Fruit fly (Drosophila melanogaster): ENCODE measurements around the gene Cyp4d20.

The Cyp4d20 gene

dm6 chr3L:2480470-2480869, 2.2 kb upstream of the Cyp4d20 start:
- TF ChIP-seq kay (GFP tag; ENCODE audit: borderline replicate concordance) = peak; percentile 23
- TF ChIP-seq CG11617 (GFP tag; optimal IDR thresholded peaks at IDR 0.05) = no peak

DNA sequence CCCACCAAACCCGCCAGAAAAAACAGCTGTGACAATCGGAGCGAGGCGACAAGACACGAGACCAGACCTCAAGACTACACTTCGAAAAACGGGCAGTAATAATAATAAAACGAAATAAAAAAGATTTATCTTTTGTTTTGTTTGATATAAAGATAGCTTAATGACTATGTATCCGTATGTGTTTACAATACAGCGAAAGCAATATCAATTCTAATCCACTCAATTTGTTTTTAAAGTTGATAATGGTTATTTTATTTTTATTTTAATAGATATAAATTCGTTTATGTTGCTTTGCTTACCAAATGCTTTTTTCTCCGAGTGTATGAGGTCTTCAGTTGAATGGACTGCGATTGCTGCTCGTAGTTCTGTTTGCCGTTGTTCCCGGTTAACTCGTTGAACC, 1.0 kb upstream of the Cyp4d20 start:
- TF ChIP-seq Crg-1 (GFP tag; optimal IDR thresholded peaks at IDR 0.05) = no peak
- TF ChIP-seq CG7045 (GFP tag; optimal IDR thresholded peaks at IDR 0.05) = no peak
- TF ChIP-seq toe (GFP tag; optimal IDR thresholded peaks at IDR 0.05) = peak; percentile 14
- TF ChIP-seq CG1620 (GFP tag; optimal IDR thresholded peaks at IDR 0.05) = no peak
- no peak for TF ChIP-seq Mnt (GFP tag; optimal IDR thresholded peaks at IDR 0.05)
- no peak for TF ChIP-seq pad (GFP tag; optimal IDR thresholded peaks at IDR 0.05)
- no peak for TF ChIP-seq CG5204 (GFP tag; optimal IDR thresholded peaks at IDR 0.05)
- no peak for TF ChIP-seq cic (GFP tag; optimal IDR thresholded peaks at IDR 0.05)
- TF ChIP-seq Clk (GFP tag; optimal IDR thresholded peaks at IDR 0.05) = no peak
- TF ChIP-seq cnc (optimal IDR thresholded peaks at IDR 0.05) = no peak
- no peak for TF ChIP-seq tj (GFP tag; optimal IDR thresholded peaks at IDR 0.05)
- no peak for TF ChIP-seq CG33017 (tag; optimal IDR thresholded peaks at IDR 0.05)
- TF ChIP-seq bab1 (GFP tag; optimal IDR thresholded peaks at IDR 0.05) = no peak
- TF ChIP-seq CG11617 (GFP tag; optimal IDR thresholded peaks at IDR 0.05) = no peak
- peak; percentile 2 for TF ChIP-seq CG7101 (tag; optimal IDR thresholded peaks at IDR 0.05)
- TF ChIP-seq Hr96 (GFP tag; optimal IDR thresholded peaks at IDR 0.05) = no peak
- no peak for TF ChIP-seq kay (GFP tag; ENCODE audit: borderline replicate concordance)
- no peak for TF ChIP-seq CG12768 (GFP tag; optimal IDR thresholded peaks at IDR 0.05)
- TF ChIP-seq ovo (GFP tag; optimal IDR thresholded peaks at IDR 0.05) = no peak
- peak; percentile 51 for TF ChIP-seq CG14711 (tag; optimal IDR thresholded peaks at IDR 0.05)

DNA sequence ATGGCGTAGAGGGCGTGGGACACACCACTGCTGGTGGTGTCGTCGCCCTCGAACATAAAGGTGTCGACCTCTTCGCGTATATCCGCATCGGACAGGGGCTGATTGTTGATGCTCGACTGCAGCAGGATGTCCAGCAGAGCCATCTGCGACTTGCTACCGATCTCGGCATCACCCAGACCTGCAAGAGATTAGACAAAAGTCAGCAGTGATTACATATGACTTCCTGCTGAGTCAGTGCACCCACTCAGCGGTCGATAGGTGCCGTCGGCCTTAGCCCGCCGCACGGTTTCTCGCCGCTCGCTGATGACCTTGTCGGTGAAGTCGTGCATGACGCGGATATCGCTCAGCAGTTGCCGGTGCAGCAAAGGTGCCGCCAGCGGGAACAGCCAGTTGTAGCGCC, 1.3 kb downstream of the Cyp4d20 start:
- TF ChIP-seq ovo (GFP tag; optimal IDR thresholded peaks at IDR 0.05) (no peak), tj (GFP tag; optimal IDR thresholded peaks at IDR 0.05) (no peak), cnc (optimal IDR thresholded peaks at IDR 0.05) (no peak), Hr96 (GFP tag; optimal IDR thresholded peaks at IDR 0.05) (no peak), CG1620 (GFP tag; optimal IDR thresholded peaks at IDR 0.05) (no peak), Crg-1 (GFP tag; optimal IDR thresholded peaks at IDR 0.05) (no peak), Mnt (GFP tag; optimal IDR thresholded peaks at IDR 0.05) (no peak), toe (GFP tag; optimal IDR thresholded peaks at IDR 0.05) (no peak), CG12768 (GFP tag; optimal IDR thresholded peaks at IDR 0.05) (no peak), kay (GFP tag; ENCODE audit: borderline replicate concordance) (no peak), CG11617 (GFP tag; optimal IDR thresholded peaks at IDR 0.05) (no peak), cic (GFP tag; optimal IDR thresholded peaks at IDR 0.05) (no peak), Clk (GFP tag; optimal IDR thresholded peaks at IDR 0.05) (no peak)

DNA sequence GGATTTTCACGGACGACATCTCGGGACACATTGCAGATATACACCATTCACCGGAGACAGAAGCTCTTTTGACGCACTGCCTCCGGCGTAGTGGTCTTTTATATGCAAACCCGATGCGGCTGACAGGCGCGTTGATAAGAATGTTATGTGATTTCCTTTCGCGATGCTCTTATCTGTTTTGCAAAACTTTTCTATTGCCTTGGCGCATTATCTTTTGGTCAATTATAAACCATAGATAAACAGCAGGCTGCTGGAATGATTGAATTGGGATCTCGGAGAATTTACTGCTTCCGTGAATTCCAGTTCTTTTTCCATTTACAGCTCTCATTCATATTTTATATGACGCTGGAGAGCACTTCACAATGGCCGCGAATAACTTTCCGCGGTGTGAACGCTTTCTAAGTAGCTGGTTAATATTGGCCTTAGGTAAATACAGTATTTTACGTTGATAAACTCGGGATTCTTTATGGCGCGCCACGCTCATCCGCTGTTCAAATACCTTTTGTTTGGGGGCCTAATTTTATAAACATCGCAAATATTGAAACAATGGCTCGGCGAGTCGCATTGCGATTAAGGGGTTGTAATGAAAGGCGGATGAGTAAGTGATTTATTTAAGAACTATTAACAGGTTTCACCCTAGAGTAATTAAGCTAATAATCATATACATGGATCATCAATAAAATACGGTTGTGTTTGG, 2.5 kb downstream of the Cyp4d20 start, which contains the start of gene CG16762:
TSS of gene CG16762 (minus strand) at position 51 of the 697 bp plus-strand sequence.
- TF ChIP-seq CG12768 (GFP tag; optimal IDR thresholded peaks at IDR 0.05) (peak; percentile 90), toe (GFP tag; optimal IDR thresholded peaks at IDR 0.05) (peak; percentile 74), ovo (GFP tag; optimal IDR thresholded peaks at IDR 0.05) (peak; percentile 79), CG5204 (GFP tag; optimal IDR thresholded peaks at IDR 0.05) (peak; percentile 62), cic (GFP tag; optimal IDR thresholded peaks at IDR 0.05) (peak; percentile 88), CG11617 (GFP tag; optimal IDR thresholded peaks at IDR 0.05) (peak; percentile 90), Crg-1 (GFP tag; optimal IDR thresholded peaks at IDR 0.05) (peak; percentile 87), bab1 (GFP tag; optimal IDR thresholded peaks at IDR 0.05) (no peak), cnc (optimal IDR thresholded peaks at IDR 0.05) (no peak), kay (GFP tag; ENCODE audit: borderline replicate concordance) (peak; percentile 96), Clk (GFP tag; optimal IDR thresholded peaks at IDR 0.05) (peak; percentile 66), Mnt (GFP tag; optimal IDR thresholded peaks at IDR 0.05) (peak; percentile 83), Hr96 (GFP tag; optimal IDR thresholded peaks at IDR 0.05) (peak; percentile 56), CG14711 (tag; optimal IDR thresholded peaks at IDR 0.05) (peak; percentile 80), CG33017 (tag; optimal IDR thresholded peaks at IDR 0.05) (peak; percentile 89), CG7045 (GFP tag; optimal IDR thresholded peaks at IDR 0.05) (peak; percentile 95), tj (GFP tag; optimal IDR thresholded peaks at IDR 0.05) (peak; percentile 38), CG7101 (tag; optimal IDR thresholded peaks at IDR 0.05) (peak; percentile 90), pad (GFP tag; optimal IDR thresholded peaks at IDR 0.05) (peak; percentile 71), CG1620 (GFP tag; optimal IDR thresholded peaks at IDR 0.05) (peak; percentile 77)

- TF ChIP-seq Clk (GFP tag; optimal IDR thresholded peaks at IDR 0.05) = no peak
- peak; percentile 24 for TF ChIP-seq kay (GFP tag; ENCODE audit: borderline replicate concordance)
These were observed 5.8 kb downstream of the Cyp4d20 start for dm6 chr3L:2472302-2473016.

dm6 chr3L:2470735-2471395, 7.4 kb downstream of the Cyp4d20 start:
- TF ChIP-seq CG5204 (GFP tag; optimal IDR thresholded peaks at IDR 0.05) = no peak
- no peak for TF ChIP-seq cic (GFP tag; optimal IDR thresholded peaks at IDR 0.05)
- no peak for TF ChIP-seq CG12768 (GFP tag; optimal IDR thresholded peaks at IDR 0.05)
- no peak for TF ChIP-seq Mnt (GFP tag; optimal IDR thresholded peaks at IDR 0.05)
- no peak for TF ChIP-seq Crg-1 (GFP tag; optimal IDR thresholded peaks at IDR 0.05)
- no peak for TF ChIP-seq ovo (GFP tag; optimal IDR thresholded peaks at IDR 0.05)
- no peak for TF ChIP-seq tj (GFP tag; optimal IDR thresholded peaks at IDR 0.05)
- TF ChIP-seq CG1620 (GFP tag; optimal IDR thresholded peaks at IDR 0.05) = no peak

Measured in whole organism, adult.